Fruit fly (Drosophila melanogaster) whole organism, embryonic: ENCODE data around the gene dikar.

Source experiments
- CG12104 ChIP-seq: fragments of 200-800 bp; sonication (Bioruptor generic); optimal IDR thresholded peaks from 3 replicates; lab custom pipeline; 2016; ENCODE audit warnings: missing biosample characterization, missing genetic modification characterization
- CG12942 ChIP-seq: fragments of 200-800 bp; sonication (Bioruptor generic); optimal IDR thresholded peaks from 3 replicates; lab custom pipeline; 2016; ENCODE audit warnings: missing biosample characterization, missing genetic modification characterization
- CG1529 ChIP-seq: fragments of 200-800 bp; sonication (Bioruptor generic); optimal IDR thresholded peaks from 3 replicates; lab custom pipeline; 2018; ENCODE audit warnings: missing biosample characterization, missing genetic modification characterization
- CG15696 ChIP-seq: fragments of 200-800 bp; sonication (Bioruptor generic); optimal IDR thresholded peaks from 2 replicates; lab custom pipeline; 2019; ENCODE audit warnings: missing biosample characterization, mild to moderate bottlenecking, missing genetic modification characterization, moderate library complexity
- CG1602 ChIP-seq: fragments of 200-800 bp; sonication (Bioruptor generic); optimal IDR thresholded peaks from 3 replicates; lab custom pipeline; 2016; ENCODE audit warnings: missing biosample characterization, missing genetic modification characterization
- CG17186 ChIP-seq: fragments of 200-800 bp; sonication (Bioruptor generic); optimal IDR thresholded peaks from 3 replicates; lab custom pipeline; 2017; ENCODE audit warnings: missing biosample characterization, missing genetic modification reagents, missing genetic modification characterization
- CG17328 ChIP-seq: fragments of 200-800 bp; sonication (Bioruptor generic); IDR thresholded peaks from 2 replicates; pipeline ENCODE4 v1.3.6; 2022; ENCODE audit warnings: missing biosample characterization, missing genetic modification characterization
- CG17829 ChIP-seq: fragments of 200-800 bp; optimal IDR thresholded peaks from 2 replicates; lab custom pipeline; 2019; ENCODE audit warnings: missing biosample characterization, mild to moderate bottlenecking, missing genetic modification characterization, moderate library complexity
- CG18476 ChIP-seq: fragments of 200-800 bp; sonication (Bioruptor generic); optimal IDR thresholded peaks from 2 replicates; lab custom pipeline; 2016; ENCODE audit warnings: missing biosample characterization, mild to moderate bottlenecking, missing genetic modification characterization
- CG18619 ChIP-seq: fragments of 200-800 bp; sonication (Bioruptor generic); optimal IDR thresholded peaks from 3 replicates; lab custom pipeline; 2017; ENCODE audit warnings: missing biosample characterization, mild to moderate bottlenecking, missing genetic modification characterization
- CG18764 ChIP-seq: fragments of 200-800 bp; sonication (Bioruptor generic); optimal IDR thresholded peaks from 3 replicates; lab custom pipeline; 2016; ENCODE audit warnings: missing biosample characterization, missing genetic modification characterization
- CG2129 ChIP-seq: fragments of 200-800 bp; sonication (Bioruptor generic); IDR thresholded peaks from 2 replicates; pipeline ENCODE4 v1.3.6; 2022; ENCODE audit warnings: missing biosample characterization, missing genetic modification characterization; ENCODE audit not compliant: partially characterized antibody
- CG2875 ChIP-seq: fragments of 200-800 bp; sonication (Bioruptor generic); optimal IDR thresholded peaks from 2 replicates; lab custom pipeline; 2017; ENCODE audit warnings: missing biosample characterization, mild to moderate bottlenecking, missing genetic modification characterization, missing genetic modification reagents
- CG4360 ChIP-seq: fragments of 200-800 bp; sonication (Bioruptor generic); IDR thresholded peaks from 2 replicates; pipeline ENCODE4 v1.3.6; 2022; ENCODE audit warnings: missing biosample characterization, missing genetic modification characterization
- CG6175 ChIP-seq: fragments of 200-800 bp; sonication (Bioruptor generic); IDR thresholded peaks from 3 replicates; pipeline ENCODE4 v1.3.6; 2022; ENCODE audit warnings: missing biosample characterization, missing genetic modification characterization
- CG7271 ChIP-seq: fragments of 200-800 bp; sonication (Bioruptor generic); optimal IDR thresholded peaks from 2 replicates; lab custom pipeline; 2018; ENCODE audit warnings: missing biosample characterization, mild to moderate bottlenecking, missing genetic modification characterization, moderate library complexity
- CG8290 ChIP-seq, 3 experiments: fragments of 200-800 bp; sonication (Bioruptor generic); optimal IDR thresholded peaks; 2 replicates each; lab custom pipeline; 2016 to 2019; ENCODE audit warnings: missing biosample characterization in 3 of 3, missing genetic modification characterization in 3 of 3, mild to moderate bottlenecking in 2 of 3, moderate library complexity in 1 of 3
- CG8478 ChIP-seq: fragments of >200 bp; optimal IDR thresholded peaks from 2 replicates; lab custom pipeline; 2018
- CG9876 ChIP-seq: fragments of 200-800 bp; sonication (Bioruptor generic); optimal IDR thresholded peaks from 2 replicates; lab custom pipeline; 2016; ENCODE audit warnings: missing biosample characterization, missing genetic modification characterization
- CHES-1-like ChIP-seq: fragments of 200-800 bp; sonication (Bioruptor generic); optimal IDR thresholded peaks from 2 replicates; lab custom pipeline; 2016; ENCODE audit warnings: missing biosample characterization, missing genetic modification characterization
- CrebB ChIP-seq: fragments of 200-800 bp; sonication (Bioruptor generic); optimal IDR thresholded peaks from 3 replicates; lab custom pipeline; 2018; ENCODE audit warnings: missing biosample characterization, mild to moderate bottlenecking, missing genetic modification characterization
- Dip2 ChIP-seq: fragments of 200-800 bp; sonication (Bioruptor generic); IDR thresholded peaks from 2 replicates; pipeline ENCODE4 v1.3.6; 2022; ENCODE audit warnings: missing biosample characterization, missing genetic modification characterization
- Gug ChIP-seq: fragments of 200-800 bp; sonication (Bioruptor generic); IDR thresholded peaks from 4 replicates; pipeline ENCODE4 v1.3.6; 2022; ENCODE audit warnings: missing biosample characterization, missing genetic modification characterization
- Hey ChIP-seq: fragments of 200-800 bp; sonication (Bioruptor generic); optimal IDR thresholded peaks from 3 replicates; lab custom pipeline; 2018; ENCODE audit warnings: missing biosample characterization, mild to moderate bottlenecking, missing genetic modification characterization
- Meics ChIP-seq: fragments of 200-800 bp; sonication (Bioruptor generic); optimal IDR thresholded peaks from 2 replicates; lab custom pipeline; 2017; ENCODE audit warnings: missing biosample characterization, mild to moderate bottlenecking, missing genetic modification characterization
- Neu2 ChIP-seq: fragments of 200-800 bp; sonication (Bioruptor generic); optimal IDR thresholded peaks from 3 replicates; lab custom pipeline; 2016; ENCODE audit warnings: missing biosample characterization, missing genetic modification characterization, borderline replicate concordance
- Nf-YB ChIP-seq: fragments of 200-800 bp; sonication (Bioruptor generic); optimal IDR thresholded peaks from 3 replicates; lab custom pipeline; 2019; ENCODE audit warnings: missing biosample characterization, mild to moderate bottlenecking, missing genetic modification characterization, moderate library complexity
- Oli ChIP-seq: fragments of 200-800 bp; sonication (Bioruptor generic); optimal IDR thresholded peaks from 2 replicates; lab custom pipeline; 2018; ENCODE audit warnings: missing biosample characterization, mild to moderate bottlenecking, missing genetic modification characterization, moderate library complexity
- Sry-δ ChIP-seq: fragments of 200-800 bp; sonication (Bioruptor generic); optimal IDR thresholded peaks from 2 replicates; lab custom pipeline; 2016; ENCODE audit warnings: missing biosample characterization, missing genetic modification characterization
- btn ChIP-seq: fragments of 200-800 bp; sonication (Bioruptor generic); optimal IDR thresholded peaks from 2 replicates; lab custom pipeline; 2016; ENCODE audit warnings: missing biosample characterization, missing genetic modification characterization
- caup ChIP-seq: fragments of 200-800 bp; sonication (Bioruptor generic); optimal IDR thresholded peaks from 3 replicates; lab custom pipeline; 2017; ENCODE audit warnings: missing biosample characterization, mild to moderate bottlenecking, missing genetic modification characterization, moderate library complexity; ENCODE audit not compliant: severe bottlenecking
- danr ChIP-seq: fragments of 200-800 bp; sonication (Bioruptor generic); IDR thresholded peaks from 2 replicates; pipeline ENCODE4 v1.3.6; 2022; ENCODE audit warnings: missing biosample characterization, missing genetic modification characterization
- ewg ChIP-seq: fragments of 200-800 bp; sonication (Bioruptor generic); optimal IDR thresholded peaks from 3 replicates; lab custom pipeline; 2017; ENCODE audit warnings: mild to moderate bottlenecking, missing biosample characterization, missing genetic modification reagents, missing genetic modification characterization
- exex ChIP-seq: fragments of 200-800 bp; sonication (Bioruptor generic); optimal IDR thresholded peaks from 4 replicates; lab custom pipeline; 2018; ENCODE audit warnings: missing biosample characterization, mild to moderate bottlenecking, missing genetic modification characterization, moderate library complexity
- eyg ChIP-seq: fragments of 200-800 bp; sonication (Bioruptor generic); optimal IDR thresholded peaks from 3 replicates; lab custom pipeline; 2016; ENCODE audit warnings: missing biosample characterization, missing genetic modification characterization
- gem ChIP-seq: fragments of 200-800 bp; sonication (Bioruptor generic); optimal IDR thresholded peaks from 2 replicates; lab custom pipeline; 2019; ENCODE audit warnings: missing biosample characterization, mild to moderate bottlenecking, missing genetic modification characterization, moderate library complexity
- gt ChIP-seq: fragments of 200-800 bp; sonication (Bioruptor generic); IDR thresholded peaks from 2 replicates; pipeline ENCODE4 v1.3.6; 2022; ENCODE audit warnings: missing biosample characterization, missing genetic modification characterization
- her ChIP-seq: fragments of 200-800 bp; sonication (Bioruptor generic); optimal IDR thresholded peaks from 2 replicates; lab custom pipeline; 2016; ENCODE audit warnings: missing biosample characterization, missing genetic modification characterization
- nau ChIP-seq: fragments of 200-800 bp; sonication (Bioruptor generic); optimal IDR thresholded peaks from 3 replicates; lab custom pipeline; 2017; ENCODE audit warnings: missing biosample characterization, mild to moderate bottlenecking, missing genetic modification characterization, missing genetic modification reagents
- otp ChIP-seq: fragments of 200-800 bp; sonication (Bioruptor generic); IDR thresholded peaks from 3 replicates; pipeline ENCODE4, ENCODE4 v1.3.6; 2022; ENCODE audit warnings: missing biosample characterization, missing genetic modification characterization
- pan ChIP-seq, 4 experiments: fragments of >200 bp in 3 of 4; fragments of 200-800 bp in 1 of 4; sonication (Bioruptor generic) in 1 of 4; optimal IDR thresholded peaks in 3 of 4; IDR thresholded peaks in 1 of 4; 2 replicates each; pipeline versions ENCODE4 v1.3.6 to Lab custom; 2017 to 2022; ENCODE audit warnings: missing biosample characterization in 2 of 4, missing genetic modification characterization in 2 of 4, mixed read lengths in 1 of 4
- pb ChIP-seq: fragments of 200-800 bp; sonication (Bioruptor generic); optimal IDR thresholded peaks from 3 replicates; lab custom pipeline; 2016; ENCODE audit warnings: missing biosample characterization, missing genetic modification characterization
- phol ChIP-seq: fragments of 200-800 bp; sonication (Bioruptor generic); optimal IDR thresholded peaks from 3 replicates; lab custom pipeline; 2018; ENCODE audit warnings: missing biosample characterization, mild to moderate bottlenecking, missing genetic modification characterization, moderate library complexity
- pita ChIP-seq: fragments of 200-800 bp; sonication (Bioruptor generic); optimal IDR thresholded peaks from 2 replicates; lab custom pipeline; 2017; ENCODE audit warnings: missing biosample characterization, mild to moderate bottlenecking, missing genetic modification characterization
- sim ChIP-seq: fragments of 200-800 bp; sonication (Bioruptor generic); IDR thresholded peaks from 2 replicates; pipeline ENCODE4 v1.3.6; 2022; ENCODE audit warnings: missing biosample characterization, missing genetic modification characterization
- sima ChIP-seq: fragments of 200-800 bp; sonication (Bioruptor generic); optimal IDR thresholded peaks from 2 replicates; lab custom pipeline; 2016; ENCODE audit warnings: missing biosample characterization, missing genetic modification characterization
- sna ChIP-seq: fragments of 200-800 bp; sonication (Bioruptor generic); IDR thresholded peaks from 2 replicates; pipeline ENCODE4 v1.3.6; 2022; ENCODE audit warnings: missing biosample characterization, missing genetic modification characterization; ENCODE audit not compliant: partially characterized antibody
- z ChIP-seq: fragments of 200-800 bp; sonication (Bioruptor generic); IDR thresholded peaks from 3 replicates; pipeline ENCODE4 v1.3.6; 2022; ENCODE audit warnings: missing biosample characterization, missing genetic modification characterization

Gene dikar

DNA sequence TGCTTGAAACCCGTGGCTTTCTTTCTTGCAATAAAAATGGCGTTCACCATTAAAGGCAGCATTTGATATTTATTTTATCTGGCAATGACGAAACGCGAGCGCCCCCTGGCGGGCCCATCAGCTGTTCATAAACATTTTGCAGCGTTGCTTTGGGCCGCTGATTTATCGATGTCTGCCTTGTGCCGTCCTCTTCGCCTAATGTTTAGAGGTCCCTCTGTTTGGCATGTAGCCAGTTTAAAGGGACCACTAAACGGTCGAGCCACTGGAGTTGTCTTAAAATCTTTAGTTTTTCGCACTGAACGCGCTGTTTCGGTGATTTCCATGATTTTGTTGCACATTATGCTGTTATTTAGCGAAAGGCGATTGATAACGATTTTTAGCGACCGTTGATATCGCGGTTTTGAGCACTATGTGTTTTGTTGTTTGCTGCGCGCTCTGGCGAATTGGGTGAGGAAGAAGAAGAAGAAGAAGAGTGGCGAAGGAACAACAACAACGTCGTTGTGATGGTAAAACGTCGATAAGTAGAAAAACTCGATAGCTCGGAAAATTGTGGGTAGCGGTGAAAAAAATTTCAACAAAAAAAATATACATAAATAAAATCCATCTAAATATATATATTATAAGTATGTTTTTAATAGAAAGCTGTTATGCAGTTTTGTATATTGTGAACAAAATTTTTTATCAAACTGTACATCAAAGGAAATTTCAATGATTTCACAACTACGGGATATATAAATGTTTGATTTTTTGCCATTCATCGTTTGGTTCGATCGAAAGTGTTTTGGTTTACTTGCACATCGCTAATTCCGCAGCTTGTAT, 9.5 kb upstream of the dikar start, which contains the start of the genes velo and Sbds (continued):
- TF ChIP-seq sna (GFP tag; lab: Robert Waterston, UW) (peak; percentile 69; the same call in 1 of the 2 replicates), sim (GFP tag; lab: Robert Waterston, UW) (no peak), CG2129 (GFP tag; lab: Robert Waterston, UW) (0 out of 2 replicates have a peak, but pooled peaks have one; percentile 53), exex (tag; lab: Kevin White, UChicago) (peak; percentile 30), CG6175 (GFP tag; lab: Robert Waterston, UW) (no peak), CG18476 (GFP tag; lab: Kevin White, UChicago) (no peak), Neu2 (GFP tag; lab: Kevin White, UChicago) (no peak), CG9876 (no peak), Sry-δ (GFP tag; lab: Kevin White, UChicago) (peak; percentile 82), CG12104 (no peak), caup (GFP tag; lab: Kevin White, UChicago) (peak; percentile 40), CG15696 (tag; lab: Kevin White, UChicago) (peak; percentile 58), pan (optimal IDR thresholded peaks at IDR 0.05; lab: Kevin White, UChicago) (no peak), pan (GFP tag; optimal IDR thresholded peaks at IDR 0.05 in 1 of 2, IDR thresholded peaks at IDR 0.05 in 1 of 2) (peak in 1 of 2 experiments; percentile 22), otp (GFP tag; lab: Robert Waterston, UW) (peak; percentile 58; the same call in 1 of the 3 replicates), Nf-YB (GFP tag; lab: Kevin White, UChicago) (no peak), btn (GFP tag; lab: Kevin White, UChicago) (no peak), ewg (no peak), CG18764 (no peak), danr (no peak), CG8478 (lab: Kevin White, UChicago) (no peak), CG7271 (tag; lab: Kevin White, UChicago) (no peak), CG4360 (GFP tag; lab: Robert Waterston, UW) (peak; percentile 93), CG12942 (peak; percentile 12), Oli (tag; lab: Kevin White, UChicago) (no peak), sima (GFP tag; lab: Kevin White, UChicago) (no peak), CHES-1-like (GFP tag; lab: Kevin White, UChicago) (peak; percentile 75), nau (GFP tag; lab: Kevin White, UChicago) (no peak), Gug (GFP tag; lab: Robert Waterston, UW) (0 out of 4 replicates have a peak, but pooled peaks have one; percentile 24), CrebB (tag; lab: Kevin White, UChicago) (no peak), CG8290 (GFP tag; optimal IDR thresholded peaks at IDR 0.05; lab: Kevin White, UChicago) (no peak), CG8290 (tag; optimal IDR thresholded peaks at IDR 0.05; lab: Kevin White, UChicago) (no peak), CG1602 (peak; percentile 34), phol (tag; lab: Kevin White, UChicago) (peak; percentile 99), CG17328 (GFP tag; lab: Robert Waterston, UW) (peak; percentile 22; the same call in 1 of the 2 replicates), Hey (tag; lab: Kevin White, UChicago) (no peak), eyg (no peak), Dip2 (no peak), her (peak; percentile 16), z (no peak), CG17186 (GFP tag; lab: Kevin White, UChicago) (peak; percentile 0), Meics (GFP tag; lab: Kevin White, UChicago) (peak; percentile 51), CG17829 (tag; lab: Kevin White, UChicago) (peak; percentile 47), gt (GFP tag; lab: Robert Waterston, UW) (no peak), CG2875 (GFP tag; lab: Kevin White, UChicago) (no peak), pita (GFP tag; lab: Kevin White, UChicago) (no peak), pb (GFP tag; lab: Kevin White, UChicago) (peak; percentile 45), gem (tag; lab: Kevin White, UChicago) (peak; percentile 72), CG18619 (GFP tag; lab: Kevin White, UChicago) (no peak), CG1529 (GFP tag; lab: Kevin White, UChicago) (no peak)
